Worm (Caenorhabditis elegans) whole organism, young adult: ENCODE data around the gene ska-3.
"Not testable (repeated sequence)": the region's sequence is repeated elsewhere in the genome, so short reads cannot be mapped to it uniquely, and the experiment has no call there.

Source experiments
- B0019.2 ChIP-seq: fragments of 200-800 bp; sonication (Bioruptor generic); conservative IDR thresholded peaks from 2 replicates; pipeline ENCODE4 v1.3.6; 2022; ENCODE audit warnings: missing genetic modification reagents, missing genetic modification characterization, missing compliant biosample characterization
- C17E4.6 ChIP-seq: fragments of 200-800 bp; sonication (Bioruptor generic); IDR thresholded peaks from 2 replicates; pipeline ENCODE4 v1.3.6; 2022; ENCODE audit warnings: missing genetic modification reagents, missing genetic modification characterization, missing compliant biosample characterization
- D2030.7 ChIP-seq: fragments of 200-800 bp; sonication (Bioruptor generic); IDR thresholded peaks from 2 replicates; pipeline ENCODE4 v1.3.6; 2022; ENCODE audit warnings: missing genetic modification reagents, missing genetic modification characterization, missing compliant biosample characterization
- F33H1.4 ChIP-seq: fragments of 200-800 bp; sonication (Bioruptor generic); IDR thresholded peaks from 2 replicates; pipeline ENCODE4 v1.3.6; 2022; ENCODE audit warnings: missing genetic modification reagents, missing genetic modification characterization, missing compliant biosample characterization
- F39B2.1 ChIP-seq: fragments of 200-800 bp; sonication (Bioruptor generic); IDR thresholded peaks from 2 replicates; pipeline ENCODE4 v1.3.6; 2022; ENCODE audit warnings: missing genetic modification reagents, missing genetic modification characterization, missing compliant biosample characterization
- K11D2.4 ChIP-seq: fragments of 200-800 bp; sonication (Bioruptor generic); IDR thresholded peaks from 2 replicates; pipeline ENCODE4 v1.3.6; 2022; ENCODE audit warnings: missing genetic modification reagents, missing genetic modification characterization, missing compliant biosample characterization
- Y53G8AR.9 ChIP-seq: fragments of 200-800 bp; sonication (Bioruptor generic); conservative IDR thresholded peaks from 2 replicates; pipeline ENCODE4 v1.3.6; 2022; ENCODE audit warnings: missing genetic modification reagents, missing genetic modification characterization, missing compliant biosample characterization
- Y56A3A.18 ChIP-seq: fragments of 200-800 bp; sonication (Bioruptor generic); IDR thresholded peaks from 2 replicates; pipeline ENCODE4 v1.3.6; 2022; ENCODE audit warnings: missing genetic modification reagents, missing genetic modification characterization, missing compliant biosample characterization
- Y79H2A.3 ChIP-seq: fragments of 200-800 bp; sonication (Bioruptor generic); conservative IDR thresholded peaks from 2 replicates; pipeline ENCODE4 v1.3.6; 2022; ENCODE audit warnings: missing genetic modification reagents, missing genetic modification characterization, missing compliant biosample characterization
- Y95B8A.8 ChIP-seq: fragments of 200-800 bp; sonication (Bioruptor generic); IDR thresholded peaks from 2 replicates; pipeline ENCODE4 v1.3.6; 2022; ENCODE audit warnings: missing genetic modification reagents, missing genetic modification characterization, missing compliant biosample characterization
- aptf-2 ChIP-seq: fragments of 200-800 bp; sonication (Bioruptor generic); conservative IDR thresholded peaks from 2 replicates; pipeline ENCODE4 v1.3.6; 2022; ENCODE audit warnings: missing genetic modification reagents, missing genetic modification characterization, missing compliant biosample characterization
- attf-3 ChIP-seq: fragments of 200-800 bp; sonication (Bioruptor generic); conservative IDR thresholded peaks from 2 replicates; pipeline ENCODE4 v1.3.6; 2022; ENCODE audit warnings: missing genetic modification reagents, missing genetic modification characterization, missing compliant biosample characterization
- attf-6 ChIP-seq: fragments of 200-800 bp; sonication (Bioruptor generic); IDR thresholded peaks from 2 replicates; pipeline ENCODE4 v1.3.6; 2022; ENCODE audit warnings: missing genetic modification reagents, missing genetic modification characterization, missing compliant biosample characterization
- bed-2 ChIP-seq: fragments of 200-800 bp; sonication (Bioruptor generic); IDR thresholded peaks from 2 replicates; pipeline ENCODE4 v1.3.6; 2022; ENCODE audit warnings: missing genetic modification reagents, missing genetic modification characterization, missing compliant biosample characterization
- cebp-1 ChIP-seq, 2 experiments: fragments of 200-800 bp in 1 of 2; sonication (Bioruptor generic) in 1 of 2; sonication (generic microtip) in 1 of 2; IDR thresholded peaks in 1 of 2; optimal IDR thresholded peaks in 1 of 2; 2 replicates each; pipeline versions ENCODE4 v1.3.6 to Lab custom; 2017 to 2022; ENCODE audit warnings: missing compliant biosample characterization in 2 of 2, missing genetic modification characterization in 2 of 2, mild to moderate bottlenecking in 1 of 2, missing genetic modification reagents in 1 of 2, moderate library complexity in 1 of 2
- ceh-100 ChIP-seq: fragments of 200-800 bp; sonication (Bioruptor generic); IDR thresholded peaks from 2 replicates; pipeline ENCODE4 v1.3.6; 2022; ENCODE audit warnings: missing genetic modification reagents, missing genetic modification characterization, missing compliant biosample characterization
- ceh-40 ChIP-seq: fragments of 200-800 bp; sonication (Bioruptor generic); IDR thresholded peaks from 2 replicates; pipeline ENCODE4 v1.3.6; 2022; ENCODE audit warnings: missing genetic modification characterization, missing compliant biosample characterization
- ceh-91 ChIP-seq: fragments of 200-800 bp; sonication (Bioruptor generic); IDR thresholded peaks from 2 replicates; pipeline ENCODE4 v1.3.6; 2022; ENCODE audit warnings: missing genetic modification reagents, missing genetic modification characterization, missing compliant biosample characterization
- dox-1 ChIP-seq: fragments of 200-800 bp; sonication (Bioruptor generic); IDR thresholded peaks from 2 replicates; pipeline ENCODE4 v1.3.6; 2022; ENCODE audit warnings: missing genetic modification reagents, missing genetic modification characterization, missing compliant biosample characterization
- egrh-3 ChIP-seq: fragments of 200-800 bp; sonication (Bioruptor generic); IDR thresholded peaks from 2 replicates; pipeline ENCODE4 v1.3.6; 2022; ENCODE audit warnings: missing genetic modification reagents, missing genetic modification characterization, missing compliant biosample characterization
- ekl-4 ChIP-seq: fragments of 200-800 bp; sonication (Bioruptor generic); IDR thresholded peaks from 2 replicates; pipeline ENCODE4 v1.3.6; 2022; ENCODE audit warnings: missing genetic modification reagents, missing genetic modification characterization, missing compliant biosample characterization
- him-1 ChIP-seq: sonication (generic microtip); optimal IDR thresholded peaks from 2 replicates; lab custom pipeline; 2016; ENCODE audit warnings: missing genotype, missing genetic modification reagents, missing genetic modification characterization, missing compliant biosample characterization
- hmg-1.2 ChIP-seq: fragments of 200-800 bp; sonication (Bioruptor generic); IDR thresholded peaks from 2 replicates; pipeline ENCODE4 v1.3.6; 2022; ENCODE audit warnings: missing genetic modification reagents, missing genetic modification characterization, missing compliant biosample characterization
- hmg-20 ChIP-seq: fragments of 200-800 bp; sonication (Bioruptor generic); IDR thresholded peaks from 2 replicates; pipeline ENCODE4 v1.3.6; 2022; ENCODE audit warnings: missing genetic modification reagents, missing genetic modification characterization, missing compliant biosample characterization
- hsf-1 ChIP-seq: fragments of 200-800 bp; sonication (Bioruptor generic); IDR thresholded peaks from 2 replicates; pipeline ENCODE4 v1.3.6; 2022; ENCODE audit warnings: missing genetic modification reagents, missing genetic modification characterization, missing compliant biosample characterization
- let-526 ChIP-seq: fragments of 200-800 bp; sonication (Bioruptor generic); IDR thresholded peaks from 2 replicates; pipeline ENCODE4 v1.3.6; 2022; ENCODE audit warnings: missing genetic modification reagents, missing genetic modification characterization, missing compliant biosample characterization
- lin-26 ChIP-seq: fragments of 200-800 bp; sonication (Bioruptor generic); IDR thresholded peaks from 2 replicates; pipeline ENCODE4 v1.3.6; 2022; ENCODE audit warnings: missing genetic modification reagents, missing genetic modification characterization, missing compliant biosample characterization
- lin-54 ChIP-seq: fragments of 200-800 bp; sonication (Bioruptor generic); optimal IDR thresholded peaks from 2 replicates; lab custom pipeline; 2018; ENCODE audit warnings: mild to moderate bottlenecking, missing genetic modification characterization, missing compliant biosample characterization
- lir-1 ChIP-seq: fragments of 200-800 bp; sonication (Bioruptor generic); conservative IDR thresholded peaks from 2 replicates; pipeline ENCODE4 v1.3.6; 2022; ENCODE audit warnings: missing genetic modification reagents, missing genetic modification characterization, missing compliant biosample characterization
- lsl-1 ChIP-seq: fragments of 200-800 bp; sonication (Bioruptor generic); optimal IDR thresholded peaks from 2 replicates; lab custom pipeline; 2018; ENCODE audit warnings: mild to moderate bottlenecking, missing genetic modification characterization, moderate library complexity, missing compliant biosample characterization
- madf-3 ChIP-seq: fragments of 200-800 bp; sonication (Bioruptor generic); IDR thresholded peaks from 2 replicates; pipeline ENCODE4 v1.3.6; 2022; ENCODE audit warnings: missing genetic modification reagents, missing genetic modification characterization, missing compliant biosample characterization
- madf-6 ChIP-seq: fragments of 200-800 bp; sonication (Bioruptor generic); IDR thresholded peaks from 2 replicates; pipeline ENCODE4 v1.3.6; 2022; ENCODE audit warnings: missing genetic modification reagents, missing genetic modification characterization, missing compliant biosample characterization
- madf-8 ChIP-seq: fragments of 200-800 bp; sonication (Bioruptor generic); conservative IDR thresholded peaks from 2 replicates; pipeline ENCODE4 v1.3.6; 2022; ENCODE audit warnings: missing genetic modification reagents, missing genetic modification characterization, missing compliant biosample characterization
- mcd-1 ChIP-seq: fragments of 200-800 bp; sonication (Bioruptor generic); IDR thresholded peaks from 2 replicates; pipeline ENCODE4 v1.3.6; 2022; ENCODE audit warnings: missing genetic modification reagents, missing genetic modification characterization, missing compliant biosample characterization
- nfyb-1 ChIP-seq: fragments of 200-800 bp; sonication (Bioruptor generic); IDR thresholded peaks from 2 replicates; pipeline ENCODE4 v1.3.6; 2022; ENCODE audit warnings: missing genetic modification reagents, missing genetic modification characterization, missing compliant biosample characterization
- pbrm-1 ChIP-seq: fragments of 200-800 bp; sonication (Bioruptor generic); IDR thresholded peaks from 2 replicates; pipeline ENCODE4 v1.3.6; 2022; ENCODE audit warnings: missing genetic modification reagents, missing genetic modification characterization, missing compliant biosample characterization
- rcor-1 ChIP-seq: fragments of 200-800 bp; sonication (Bioruptor generic); IDR thresholded peaks from 2 replicates; pipeline ENCODE4 v1.3.6; 2022; ENCODE audit warnings: missing genetic modification reagents, missing genetic modification characterization, missing compliant biosample characterization
- snpc-1.1 ChIP-seq: sonication (generic microtip); optimal IDR thresholded peaks from 2 replicates; lab custom pipeline; 2017; ENCODE audit warnings: missing genetic modification characterization, mild to moderate bottlenecking, missing compliant biosample characterization, antibody characterized with exemption, moderate library complexity, missing genotype, missing genetic modification reagents; ENCODE audit not compliant: insufficient read depth
- snpc-4 ChIP-seq, 5 experiments: fragments of 150-350 bp in 1 of 5; sonication (generic microtip) in 4 of 5; optimal IDR thresholded peaks; 2 replicates each; lab custom pipeline; 2014 to 2018; ENCODE audit warnings: missing genetic modification characterization in 5 of 5, missing biosample characterization in 3 of 5, antibody characterized with exemption in 2 of 5, mild to moderate bottlenecking in 2 of 5, missing compliant biosample characterization in 2 of 5, missing genotype in 2 of 5, moderate library complexity in 2 of 5, missing genetic modification reagents in 1 of 5
- tbp1 ChIP-seq: fragments of 200-800 bp; sonication (Bioruptor generic); optimal IDR thresholded peaks from 2 replicates; lab custom pipeline; 2018; ENCODE audit warnings: mild to moderate bottlenecking, missing genetic modification characterization, missing compliant biosample characterization
- zfh-2 ChIP-seq: fragments of 200-800 bp; sonication (Bioruptor generic); conservative IDR thresholded peaks from 2 replicates; pipeline ENCODE4 v1.3.6; 2022; ENCODE audit warnings: missing genetic modification reagents, missing genetic modification characterization, missing compliant biosample characterization
- ztf-25 ChIP-seq: fragments of 200-800 bp; sonication (Bioruptor generic); IDR thresholded peaks from 2 replicates; pipeline ENCODE4 v1.3.6; 2022; ENCODE audit warnings: missing genetic modification reagents, missing genetic modification characterization, missing compliant biosample characterization
- ztf-28 ChIP-seq: fragments of 200-800 bp; sonication (Bioruptor generic); IDR thresholded peaks from 2 replicates; pipeline ENCODE4 v1.3.6; 2022; ENCODE audit warnings: missing genetic modification reagents, missing genetic modification characterization, missing compliant biosample characterization

Gene ska-3

DNA sequence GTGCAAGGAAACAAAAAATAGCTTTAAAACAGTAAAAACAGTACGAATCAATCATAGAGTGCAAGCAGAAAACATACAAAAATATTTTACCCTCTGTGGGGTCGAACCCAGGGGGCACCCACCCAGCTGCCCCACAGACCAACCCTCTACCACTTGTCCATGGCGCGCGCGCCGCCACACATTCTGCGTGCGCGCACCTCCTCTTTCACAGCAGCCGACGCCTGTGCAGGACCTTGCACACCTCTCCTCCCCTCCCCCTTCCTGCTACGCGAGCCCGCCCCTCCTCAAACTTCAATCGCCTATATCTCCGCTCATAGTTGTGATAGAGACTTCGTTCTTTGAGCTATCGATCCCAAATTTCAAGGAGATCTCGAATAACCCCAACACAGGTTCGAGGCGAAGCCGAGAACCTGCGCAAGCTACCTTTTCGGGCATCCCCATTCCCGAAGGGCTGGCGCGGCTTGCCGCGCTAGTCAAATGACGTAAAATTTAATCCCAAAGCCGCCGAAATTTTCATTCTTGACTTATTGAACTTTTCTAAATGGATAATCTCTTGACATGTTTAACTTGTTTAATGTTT, 41.4 kb downstream of the ska-3 start:
- TF ChIP-seq aptf-2 (GFP tag; lab: Robert Waterston, UW) (peak; percentile 64; the same call in 1 of the 2 replicates), attf-3 (GFP tag; lab: Robert Waterston, UW) (peak; percentile 79), ekl-4 (GFP tag; lab: Robert Waterston, UW) (peak; percentile 91), ztf-28 (GFP tag; lab: Robert Waterston, UW) (peak; percentile 81), madf-6 (GFP tag; lab: Robert Waterston, UW) (peak; percentile 95), hmg-20 (peak; percentile 37; the same call in 1 of the 2 replicates), rcor-1 (GFP tag; lab: Robert Waterston, UW) (peak; percentile 93), K11D2.4 (GFP tag; lab: Robert Waterston, UW) (peak; percentile 63), dox-1 (GFP tag; lab: Robert Waterston, UW) (peak; percentile 96), hmg-1.2 (GFP tag; lab: Robert Waterston, UW) (peak; percentile 64), egrh-3 (GFP tag; lab: Robert Waterston, UW) (peak; percentile 100), snpc-4 (GFP tag; optimal IDR thresholded peaks at IDR 0.05; lab: Kevin White, UChicago) (peak; percentile 23), snpc-4 (tag; optimal IDR thresholded peaks at IDR 0.05; lab: Kevin White, UChicago) (peak in 3 of 4 experiments; percentile 67 to 92 (median 81)), ceh-91 (GFP tag; lab: Robert Waterston, UW) (peak; percentile 82), Y56A3A.18 (GFP tag; lab: Robert Waterston, UW) (peak; percentile 95; the same call in 1 of the 2 replicates), F33H1.4 (GFP tag; lab: Robert Waterston, UW) (peak; percentile 87), him-1 (peak; percentile 56), mcd-1 (GFP tag; lab: Robert Waterston, UW) (peak; percentile 90), pbrm-1 (peak; percentile 100), ztf-25 (GFP tag; lab: Robert Waterston, UW) (peak; percentile 71; the same call in 1 of the 2 replicates), madf-8 (GFP tag; lab: Robert Waterston, UW) (peak; percentile 91), Y53G8AR.9 (GFP tag; lab: Robert Waterston, UW) (peak; percentile 87), C17E4.6 (GFP tag; lab: Robert Waterston, UW) (peak; percentile 85), tbp1 (peak; percentile 72), Y95B8A.8 (GFP tag; lab: Robert Waterston, UW) (peak; percentile 91), attf-6 (GFP tag; lab: Robert Waterston, UW) (peak; percentile 90), bed-2 (GFP tag; lab: Robert Waterston, UW) (peak; percentile 73; the same call in 1 of the 2 replicates), lin-26 (peak; percentile 86), lir-1 (GFP tag; lab: Robert Waterston, UW) (peak; percentile 50; the same call in 1 of the 2 replicates), hsf-1 (GFP tag; lab: Robert Waterston, UW) (peak; percentile 81), ceh-40 (GFP tag; lab: Robert Waterston, UW) (peak; percentile 77; the same call in 1 of the 2 replicates), D2030.7 (peak; percentile 98), zfh-2 (peak; percentile 67), snpc-1.1 (tag; lab: Kevin White, UChicago) (peak; percentile 68), lin-54 (GFP tag; lab: Kevin White, UChicago) (peak; percentile 30), ceh-100 (peak; percentile 73), let-526 (GFP tag; lab: Robert Waterston, UW) (0 out of 2 replicates have a peak, but pooled peaks have one; percentile 40), nfyb-1 (peak; percentile 90), madf-3 (GFP tag; lab: Robert Waterston, UW) (0 out of 2 replicates have a peak, but pooled peaks have one; percentile 40), Y79H2A.3 (peak; percentile 85), F39B2.1 (peak; percentile 91; the same call in 1 of the 2 replicates), lsl-1 (GFP tag; lab: Kevin White, UChicago) (peak; percentile 53), B0019.2 (GFP tag; lab: Robert Waterston, UW) (peak; percentile 83), cebp-1 (GFP tag; IDR thresholded peaks at IDR 0.05; lab: Robert Waterston, UW) (0 out of 2 replicates have a peak, but pooled peaks have one; percentile 10)
- TF ChIP-seq cebp-1 (tag; optimal IDR thresholded peaks at IDR 0.05; lab: Kevin White, UChicago), result not testable (repeated sequence)
